Fruit fly (Drosophila melanogaster): ENCODE data around the gene CG34163.

- TF ChIP-seq psq (GFP tag; optimal IDR thresholded peaks at IDR 0.05), result no peak
- no peak for TF ChIP-seq tai (GFP tag; optimal IDR thresholded peaks at IDR 0.05)
- TF ChIP-seq Abd-B (GFP tag; optimal IDR thresholded peaks at IDR 0.05), result no peak
- TF ChIP-seq Hr78 (GFP tag; optimal IDR thresholded peaks at IDR 0.05), result no peak
- no peak for TF ChIP-seq OdsH (GFP tag; optimal IDR thresholded peaks at IDR 0.05)
- no peak for TF ChIP-seq jim (GFP tag; optimal IDR thresholded peaks at IDR 0.05)
- TF ChIP-seq h (GFP tag; optimal IDR thresholded peaks at IDR 0.05), result no peak
- no peak for TF ChIP-seq woc (GFP tag; optimal IDR thresholded peaks at IDR 0.05)
- no peak for TF ChIP-seq Sp1 (GFP tag; optimal IDR thresholded peaks at IDR 0.05)
- TF ChIP-seq br (GFP tag; optimal IDR thresholded peaks at IDR 0.05), result no peak
- TF ChIP-seq CrebA (GFP tag; optimal IDR thresholded peaks at IDR 0.05; ENCODE audit: borderline replicate concordance), result no peak
- TF ChIP-seq Dfd (GFP tag; optimal IDR thresholded peaks at IDR 0.05), result no peak
- no peak for TF ChIP-seq lola (GFP tag; optimal IDR thresholded peaks at IDR 0.05)
Observed at dm6 chr2L:11976955-11977354, 11.1 kb upstream of the CG34163 start.
